Fruit fly (Drosophila melanogaster) whole organism, embryonic: ENCODE results near the gene CG2182.

Source experiments
- Asciz ChIP-seq: fragments of 200-800 bp; sonication (Bioruptor generic); optimal IDR thresholded peaks from 2 replicates; lab custom pipeline; 2017; ENCODE audit warnings: missing biosample characterization, mild to moderate bottlenecking, missing genetic modification characterization, missing genetic modification reagents
- B-H2 ChIP-seq: fragments of 200-800 bp; sonication (Bioruptor generic); optimal IDR thresholded peaks from 2 replicates; lab custom pipeline; 2018; ENCODE audit warnings: missing biosample characterization, mild to moderate bottlenecking, missing genetic modification characterization
- CG10267 ChIP-seq: fragments of 200-800 bp; sonication (Bioruptor generic); optimal IDR thresholded peaks from 2 replicates; lab custom pipeline; 2018; ENCODE audit warnings: missing biosample characterization, mild to moderate bottlenecking, missing genetic modification characterization, moderate library complexity
- CG10321 ChIP-seq: fragments of 200-800 bp; sonication (Bioruptor generic); IDR thresholded peaks from 2 replicates; pipeline ENCODE4 v1.3.6; 2022; ENCODE audit warnings: missing biosample characterization, missing genetic modification characterization
- CG11085 ChIP-seq: fragments of 200-800 bp; sonication (Bioruptor generic); IDR thresholded peaks from 2 replicates; pipeline ENCODE4 v1.3.6; 2022; ENCODE audit warnings: missing biosample characterization, missing genetic modification characterization
- CG11723 ChIP-seq: fragments of 200-800 bp; sonication (Bioruptor generic); optimal IDR thresholded peaks from 2 replicates; lab custom pipeline; 2017; ENCODE audit warnings: missing biosample characterization, mild to moderate bottlenecking, missing genetic modification characterization
- CG12769 ChIP-seq: fragments of 200-800 bp; sonication (Bioruptor generic); optimal IDR thresholded peaks from 2 replicates; lab custom pipeline; 2019; ENCODE audit warnings: missing biosample characterization, mild to moderate bottlenecking, missing genetic modification characterization, moderate library complexity
- CG14050 ChIP-seq: fragments of 200-800 bp; sonication (Bioruptor generic); IDR thresholded peaks from 3 replicates; pipeline ENCODE4 v1.3.6; 2022; ENCODE audit warnings: missing biosample characterization, missing genetic modification characterization
- CG1602 ChIP-seq: fragments of 200-800 bp; sonication (Bioruptor generic); optimal IDR thresholded peaks from 3 replicates; lab custom pipeline; 2016; ENCODE audit warnings: missing biosample characterization, missing genetic modification characterization
- CG16863 ChIP-seq: fragments of 200-800 bp; sonication (Bioruptor generic); optimal IDR thresholded peaks from 3 replicates; lab custom pipeline; 2016; ENCODE audit warnings: missing biosample characterization, missing genetic modification characterization
- CG1832 ChIP-seq: fragments of 200-800 bp; sonication (Bioruptor generic); optimal IDR thresholded peaks from 2 replicates; lab custom pipeline; 2017; ENCODE audit warnings: missing biosample characterization, mild to moderate bottlenecking, missing genetic modification characterization, inconsistent platforms
- CG2202 ChIP-seq: fragments of 200-800 bp; sonication (Bioruptor generic); optimal IDR thresholded peaks from 2 replicates; lab custom pipeline; 2018; ENCODE audit warnings: missing biosample characterization, mild to moderate bottlenecking, missing genetic modification characterization
- CG2678 ChIP-seq: fragments of 200-800 bp; sonication (Bioruptor generic); optimal IDR thresholded peaks from 3 replicates; lab custom pipeline; 2019; ENCODE audit warnings: missing biosample characterization, mild to moderate bottlenecking, missing genetic modification characterization, moderate library complexity
- CG3281 ChIP-seq: fragments of 200-800 bp; sonication (Bioruptor generic); optimal IDR thresholded peaks from 3 replicates; lab custom pipeline; 2017; ENCODE audit warnings: missing biosample characterization, mild to moderate bottlenecking, missing genetic modification characterization
- CG4707 ChIP-seq: fragments of 200-800 bp; sonication (Bioruptor generic); optimal IDR thresholded peaks from 2 replicates; lab custom pipeline; 2018; ENCODE audit warnings: missing biosample characterization, mild to moderate bottlenecking, missing genetic modification characterization, moderate library complexity
- CG4730 ChIP-seq: fragments of 200-800 bp; sonication (Bioruptor generic); IDR thresholded peaks from 2 replicates; pipeline ENCODE4 v1.3.6; 2022; ENCODE audit warnings: missing biosample characterization, missing genetic modification characterization
- CG5245 ChIP-seq: fragments of 200-800 bp; sonication (Bioruptor generic); optimal IDR thresholded peaks from 3 replicates; lab custom pipeline; 2016; ENCODE audit warnings: missing biosample characterization, missing genetic modification characterization
- CG6683 ChIP-seq: fragments of 200-800 bp; sonication (Bioruptor generic); optimal IDR thresholded peaks from 2 replicates; lab custom pipeline; 2017; ENCODE audit warnings: missing biosample characterization, mild to moderate bottlenecking, missing genetic modification characterization, missing genetic modification reagents
- CG7786 ChIP-seq: fragments of 200-800 bp; sonication (Bioruptor generic); optimal IDR thresholded peaks from 2 replicates; lab custom pipeline; 2016; ENCODE audit warnings: missing biosample characterization, missing genetic modification characterization
- Dfd ChIP-seq, 2 experiments: fragments of >200 bp; optimal IDR thresholded peaks; 2 replicates each; lab custom pipeline; 2017; ENCODE audit warnings: missing biosample characterization in 2 of 2, missing genetic modification characterization in 2 of 2
- Dip3 ChIP-seq: fragments of 200-800 bp; sonication (Bioruptor generic); optimal IDR thresholded peaks from 3 replicates; lab custom pipeline; 2016; ENCODE audit warnings: missing biosample characterization, missing genetic modification characterization
- E2f1 ChIP-seq: fragments of 200-800 bp; sonication (Bioruptor generic); IDR thresholded peaks from 2 replicates; pipeline ENCODE4 v1.3.6; 2022; ENCODE audit warnings: missing biosample characterization, missing genetic modification characterization
- Eip74EF ChIP-seq, 2 experiments: fragments of 200-800 bp in 1 of 2; fragments of >200 bp in 1 of 2; sonication (Bioruptor generic) in 1 of 2; optimal IDR thresholded peaks; 2 replicates each; lab custom pipeline; 2017 to 2019; ENCODE audit warnings: missing biosample characterization in 2 of 2, missing genetic modification characterization in 2 of 2, mild to moderate bottlenecking in 1 of 2, moderate library complexity in 1 of 2
- Elba2 ChIP-seq: fragments of 200-800 bp; sonication (Bioruptor generic); optimal IDR thresholded peaks from 3 replicates; lab custom pipeline; 2016; ENCODE audit warnings: missing biosample characterization, missing genetic modification characterization
- Ets65A ChIP-seq: fragments of 200-800 bp; sonication (Bioruptor generic); peaks from one replicate; lab custom pipeline; 2016; ENCODE audit warnings: missing biosample characterization, missing genetic modification characterization
- Gsc ChIP-seq: fragments of 200-800 bp; sonication (Bioruptor generic); IDR thresholded peaks from 2 replicates; pipeline ENCODE4 v1.3.6; 2022; ENCODE audit warnings: missing biosample characterization, missing genetic modification characterization
- HLH3B ChIP-seq: fragments of 200-800 bp; sonication (Bioruptor generic); IDR thresholded peaks from 2 replicates; pipeline ENCODE4 v1.3.6; 2022; ENCODE audit warnings: missing biosample characterization, missing genetic modification characterization
- Hand ChIP-seq: fragments of 200-800 bp; sonication (Bioruptor generic); optimal IDR thresholded peaks from 2 replicates; lab custom pipeline; 2017; ENCODE audit warnings: mild to moderate bottlenecking, missing biosample characterization, missing genetic modification reagents, missing genetic modification characterization
- Lhr ChIP-seq: fragments of 200-800 bp; sonication (Bioruptor generic); optimal IDR thresholded peaks from 3 replicates; lab custom pipeline; 2017; ENCODE audit warnings: mild to moderate bottlenecking, missing biosample characterization, missing genetic modification reagents, missing genetic modification characterization
- Nf-YA ChIP-seq: fragments of 200-800 bp; sonication (Bioruptor generic); IDR thresholded peaks from 2 replicates; pipeline ENCODE4 v1.3.6; 2022; ENCODE audit warnings: missing biosample characterization, missing genetic modification characterization
- Oli ChIP-seq: fragments of 200-800 bp; sonication (Bioruptor generic); optimal IDR thresholded peaks from 2 replicates; lab custom pipeline; 2018; ENCODE audit warnings: missing biosample characterization, mild to moderate bottlenecking, missing genetic modification characterization, moderate library complexity
- Scr ChIP-seq: fragments of 200-800 bp; sonication (Bioruptor generic); IDR thresholded peaks from 2 replicates; pipeline ENCODE4 v1.3.6; 2022; ENCODE audit warnings: missing biosample characterization, missing genetic modification characterization; ENCODE audit not compliant: partially characterized antibody
- Spps ChIP-seq: fragments of 200-800 bp; sonication (Bioruptor generic); optimal IDR thresholded peaks from 2 replicates; lab custom pipeline; 2018; ENCODE audit warnings: missing biosample characterization, mild to moderate bottlenecking, missing genetic modification characterization
- ap ChIP-seq: fragments of 200-800 bp; sonication (Bioruptor generic); IDR thresholded peaks from 2 replicates; pipeline ENCODE4 v1.3.6; 2022; ENCODE audit warnings: missing biosample characterization, missing genetic modification characterization
- chif ChIP-seq, 2 experiments: fragments of 200-800 bp; sonication (Bioruptor generic); optimal IDR thresholded peaks; 3 replicates each; lab custom pipeline; 2016; ENCODE audit warnings: missing biosample characterization in 2 of 2, missing genetic modification characterization in 2 of 2
- chn ChIP-seq: fragments of 200-800 bp; sonication (Bioruptor generic); optimal IDR thresholded peaks from 2 replicates; lab custom pipeline; 2016; ENCODE audit warnings: missing biosample characterization, missing genetic modification characterization
- ems ChIP-seq: fragments of 200-800 bp; sonication (Bioruptor generic); optimal IDR thresholded peaks from 3 replicates; lab custom pipeline; 2016; ENCODE audit warnings: missing biosample characterization, missing genetic modification characterization
- her ChIP-seq: fragments of 200-800 bp; sonication (Bioruptor generic); optimal IDR thresholded peaks from 2 replicates; lab custom pipeline; 2016; ENCODE audit warnings: missing biosample characterization, missing genetic modification characterization
- hth ChIP-seq: fragments of >200 bp; optimal IDR thresholded peaks from 2 replicates; lab custom pipeline; 2017; ENCODE audit warnings: inconsistent platforms
- kah ChIP-seq: fragments of 200-800 bp; sonication (Bioruptor generic); optimal IDR thresholded peaks from 2 replicates; lab custom pipeline; 2018; ENCODE audit warnings: missing biosample characterization, mild to moderate bottlenecking, missing genetic modification characterization
- mam ChIP-seq: fragments of 200-800 bp; sonication (Bioruptor generic); optimal IDR thresholded peaks from 3 replicates; lab custom pipeline; 2016; ENCODE audit warnings: missing biosample characterization, missing genetic modification characterization
- mld ChIP-seq: fragments of 200-800 bp; sonication (Bioruptor generic); IDR thresholded peaks from 3 replicates; pipeline ENCODE4 v1.3.6; 2022; ENCODE audit warnings: missing biosample characterization, missing genetic modification characterization; ENCODE audit not compliant: partially characterized antibody
- odd ChIP-seq: fragments of 200-800 bp; sonication (Bioruptor generic); optimal IDR thresholded peaks from 2 replicates; lab custom pipeline; 2017; ENCODE audit warnings: missing biosample characterization, mild to moderate bottlenecking, missing genetic modification characterization
- p53 ChIP-seq: fragments of 200-800 bp; sonication (Bioruptor generic); optimal IDR thresholded peaks from 2 replicates; lab custom pipeline; 2016; ENCODE audit warnings: missing biosample characterization, missing genetic modification characterization
- pros ChIP-seq: fragments of 200-800 bp; sonication (Bioruptor generic); optimal IDR thresholded peaks from 3 replicates; lab custom pipeline; 2019; ENCODE audit warnings: missing biosample characterization, mild to moderate bottlenecking, missing genetic modification characterization, moderate library complexity
- sima ChIP-seq: fragments of 200-800 bp; sonication (Bioruptor generic); optimal IDR thresholded peaks from 2 replicates; lab custom pipeline; 2016; ENCODE audit warnings: missing biosample characterization, missing genetic modification characterization
- slp2 ChIP-seq: fragments of 200-800 bp; sonication (Bioruptor generic); optimal IDR thresholded peaks from 2 replicates; lab custom pipeline; 2016; ENCODE audit warnings: missing biosample characterization, missing genetic modification characterization
- unc-4 ChIP-seq: fragments of 200-800 bp; sonication (Bioruptor generic); IDR thresholded peaks from 2 replicates; pipeline ENCODE4 v1.3.6; 2022; ENCODE audit warnings: missing biosample characterization, missing genetic modification characterization; ENCODE audit not compliant: partially characterized antibody
- usp ChIP-seq: fragments of >200 bp; optimal IDR thresholded peaks from 2 replicates; lab custom pipeline; 2017; ENCODE audit warnings: missing biosample characterization, missing genetic modification characterization
- zf30C ChIP-seq: fragments of 200-800 bp; sonication (Bioruptor generic); optimal IDR thresholded peaks from 3 replicates; lab custom pipeline; 2018; ENCODE audit warnings: missing biosample characterization, mild to moderate bottlenecking, missing genetic modification characterization

Gene CG2182

dm6 chr3R:5620387-5620956, 39.2 kb downstream of the CG2182 start (continued):
- TF ChIP-seq Hand (GFP tag; lab: Kevin White, UChicago) (peak; percentile 44), odd (peak; percentile 51), chn (GFP tag; lab: Kevin White, UChicago) (peak; percentile 43), ap (GFP tag; lab: Robert Waterston, UW) (peak; percentile 53), CG5245 (GFP tag; lab: Kevin White, UChicago) (peak; percentile 61), her (GFP tag; lab: Kevin White, UChicago) (peak; percentile 44), ems (peak; percentile 52), pros (GFP tag; lab: Kevin White, UChicago) (no peak), Nf-YA (GFP tag; lab: Robert Waterston, UW) (peak; percentile 35; the same call in 1 of the 2 replicates), hth (lab: Kevin White, UChicago) (no peak), Eip74EF (GFP tag; optimal IDR thresholded peaks at IDR 0.05; lab: Kevin White, UChicago) (peak in 1 of 2 experiments; percentile 65), CG3281 (GFP tag; lab: Kevin White, UChicago) (peak; percentile 3), mam (GFP tag; lab: Kevin White, UChicago) (peak; percentile 60), zf30C (peak; percentile 34), mld (GFP tag; lab: Robert Waterston, UW) (no peak), B-H2 (GFP tag; lab: Kevin White, UChicago) (no peak), CG10267 (tag; lab: Kevin White, UChicago) (peak; percentile 47), CG1832 (GFP tag; lab: Kevin White, UChicago) (no peak), CG1602 (GFP tag; lab: Kevin White, UChicago) (peak; percentile 48), CG2678 (peak; percentile 80), CG11085 (peak; percentile 48; the same call in 1 of the 2 replicates), Oli (tag; lab: Kevin White, UChicago) (peak; percentile 82), Gsc (GFP tag; lab: Robert Waterston, UW) (peak; percentile 13; the same call in 1 of the 2 replicates), sima (GFP tag; lab: Kevin White, UChicago) (no peak), Spps (no peak), CG7786 (peak; percentile 70), CG16863 (GFP tag; lab: Kevin White, UChicago) (peak; percentile 61), CG4730 (peak; percentile 46; the same call in 1 of the 2 replicates), usp (GFP tag; lab: Kevin White, UChicago) (no peak), Elba2 (GFP tag; lab: Kevin White, UChicago) (no peak), Ets65A (GFP tag; lab: Kevin White, UChicago) (peak; percentile 97), Lhr (GFP tag; lab: Kevin White, UChicago) (no peak), Asciz (GFP tag; lab: Kevin White, UChicago) (peak; percentile 73), CG10321 (GFP tag; lab: Robert Waterston, UW) (0 out of 2 replicates have a peak, but pooled peaks have one; percentile 3), Scr (GFP tag; lab: Robert Waterston, UW) (no peak), E2f1 (GFP tag; lab: Robert Waterston, UW) (peak; percentile 23; the same call in 1 of the 2 replicates), HLH3B (peak; percentile 77), Dip3 (GFP tag; lab: Kevin White, UChicago) (peak; percentile 41), CG6683 (GFP tag; lab: Kevin White, UChicago) (no peak), CG2202 (tag; lab: Kevin White, UChicago) (peak; percentile 27), Dfd (GFP tag; optimal IDR thresholded peaks at IDR 0.05; lab: Kevin White, UChicago) (no peak), slp2 (peak; percentile 48), unc-4 (GFP tag; lab: Robert Waterston, UW) (no peak), CG4707 (no peak), CG11723 (GFP tag; lab: Kevin White, UChicago) (peak; percentile 48), p53 (GFP tag; lab: Kevin White, UChicago) (no peak), kah (no peak), CG12769 (tag; lab: Kevin White, UChicago) (peak; percentile 71), chif (GFP tag; optimal IDR thresholded peaks at IDR 0.05; lab: Kevin White, UChicago) (peak in 1 of 2 experiments; percentile 65), CG14050 (no peak)
